Fruit fly (Drosophila melanogaster) whole organism, embryonic: ENCODE measurements around the gene CG5810.

Experiments used
- Aef1 ChIP-seq: fragments of 200-800 bp; sonication (Bioruptor generic); IDR thresholded peaks from 3 replicates; pipeline ENCODE4 v1.3.6; 2022; ENCODE audit warnings: missing biosample characterization, missing genetic modification characterization
- Atf3 ChIP-seq: fragments of 200-800 bp; sonication (Bioruptor generic); optimal IDR thresholded peaks from 3 replicates; lab custom pipeline; 2016; ENCODE audit warnings: missing biosample characterization, missing genetic modification characterization
- B-H2 ChIP-seq: fragments of 200-800 bp; sonication (Bioruptor generic); optimal IDR thresholded peaks from 2 replicates; lab custom pipeline; 2018; ENCODE audit warnings: missing biosample characterization, mild to moderate bottlenecking, missing genetic modification characterization
- Bdp1 ChIP-seq: fragments of 200-800 bp; sonication (Bioruptor generic); optimal IDR thresholded peaks from 3 replicates; lab custom pipeline; 2016; ENCODE audit warnings: missing biosample characterization, missing genetic modification characterization
- CG1024 ChIP-seq: fragments of 200-800 bp; sonication (Bioruptor generic); IDR thresholded peaks from 2 replicates; pipeline ENCODE4 v1.3.6; 2022; ENCODE audit warnings: missing biosample characterization, missing genetic modification characterization
- CG10321 ChIP-seq: fragments of 200-800 bp; sonication (Bioruptor generic); IDR thresholded peaks from 2 replicates; pipeline ENCODE4 v1.3.6; 2022; ENCODE audit warnings: missing biosample characterization, missing genetic modification characterization
- CG10366 ChIP-seq: fragments of 200-800 bp; sonication (Bioruptor generic); IDR thresholded peaks from 2 replicates; pipeline ENCODE4 v1.3.6; 2022; ENCODE audit warnings: missing biosample characterization, missing genetic modification characterization
- CG10431 ChIP-seq: fragments of 200-800 bp; sonication (Bioruptor generic); optimal IDR thresholded peaks from 3 replicates; lab custom pipeline; 2018; ENCODE audit warnings: missing biosample characterization, mild to moderate bottlenecking, missing genetic modification characterization
- CG10979 ChIP-seq: fragments of 200-800 bp; sonication (Bioruptor generic); optimal IDR thresholded peaks from 2 replicates; lab custom pipeline; 2018; ENCODE audit warnings: missing biosample characterization, mild to moderate bottlenecking, missing genetic modification characterization, moderate library complexity
- CG11093 ChIP-seq: fragments of 200-800 bp; sonication (Bioruptor generic); IDR thresholded peaks from 3 replicates; pipeline ENCODE4 v1.3.6; 2022; ENCODE audit warnings: missing biosample characterization, missing genetic modification characterization
- CG11247 ChIP-seq: fragments of 200-800 bp; sonication (Bioruptor generic); IDR thresholded peaks from 2 replicates; pipeline ENCODE4 v1.3.6; 2022; ENCODE audit warnings: missing biosample characterization, missing genetic modification characterization
- CG12155 ChIP-seq: fragments of 200-800 bp; sonication (Bioruptor generic); optimal IDR thresholded peaks from 3 replicates; lab custom pipeline; 2016; ENCODE audit warnings: missing biosample characterization, missing genetic modification characterization
- CG14050 ChIP-seq: fragments of 200-800 bp; sonication (Bioruptor generic); IDR thresholded peaks from 3 replicates; pipeline ENCODE4 v1.3.6; 2022; ENCODE audit warnings: missing biosample characterization, missing genetic modification characterization
- CG14860 ChIP-seq: fragments of 200-800 bp; sonication (Bioruptor generic); IDR thresholded peaks from 3 replicates; pipeline ENCODE4 v1.3.6; 2022; ENCODE audit warnings: missing biosample characterization, missing genetic modification characterization; ENCODE audit not compliant: partially characterized antibody
- CG15011 ChIP-seq: fragments of 200-800 bp; sonication (Bioruptor generic); optimal IDR thresholded peaks from 3 replicates; lab custom pipeline; 2018; ENCODE audit warnings: missing biosample characterization, mild to moderate bottlenecking, missing genetic modification characterization
- CG16863 ChIP-seq: fragments of 200-800 bp; sonication (Bioruptor generic); optimal IDR thresholded peaks from 3 replicates; lab custom pipeline; 2016; ENCODE audit warnings: missing biosample characterization, missing genetic modification characterization
- CG17186 ChIP-seq: fragments of 200-800 bp; sonication (Bioruptor generic); optimal IDR thresholded peaks from 3 replicates; lab custom pipeline; 2017; ENCODE audit warnings: missing biosample characterization, missing genetic modification reagents, missing genetic modification characterization
- CG30403 ChIP-seq: fragments of 200-800 bp; sonication (Bioruptor generic); optimal IDR thresholded peaks from 3 replicates; lab custom pipeline; 2016; ENCODE audit warnings: missing biosample characterization, missing genetic modification characterization
- CG42726 ChIP-seq: fragments of 200-800 bp; sonication (Bioruptor generic); IDR thresholded peaks from 2 replicates; pipeline ENCODE4 v1.3.6; 2022; ENCODE audit warnings: missing biosample characterization, missing genetic modification characterization; ENCODE audit not compliant: partially characterized antibody
- CG6854 ChIP-seq: fragments of 200-800 bp; sonication (Bioruptor generic); optimal IDR thresholded peaks from 3 replicates; lab custom pipeline; 2017; ENCODE audit warnings: missing biosample characterization, mild to moderate bottlenecking, missing genetic modification characterization
- CG7271 ChIP-seq: fragments of 200-800 bp; sonication (Bioruptor generic); optimal IDR thresholded peaks from 2 replicates; lab custom pipeline; 2018; ENCODE audit warnings: missing biosample characterization, mild to moderate bottlenecking, missing genetic modification characterization, moderate library complexity
- CG7786 ChIP-seq: fragments of 200-800 bp; sonication (Bioruptor generic); optimal IDR thresholded peaks from 2 replicates; lab custom pipeline; 2016; ENCODE audit warnings: missing biosample characterization, missing genetic modification characterization
- CG7963 ChIP-seq: fragments of 200-800 bp; sonication (Bioruptor generic); IDR thresholded peaks from 3 replicates; pipeline ENCODE4 v1.3.6; 2022; ENCODE audit warnings: missing biosample characterization, missing genetic modification characterization; ENCODE audit not compliant: partially characterized antibody
- CG8944 ChIP-seq: fragments of 200-800 bp; sonication (Bioruptor generic); optimal IDR thresholded peaks from 3 replicates; lab custom pipeline; 2016; ENCODE audit warnings: missing biosample characterization, missing genetic modification characterization
- CG9215 ChIP-seq: fragments of 200-800 bp; sonication (Bioruptor generic); IDR thresholded peaks from 2 replicates; pipeline ENCODE4 v1.3.6; 2022; ENCODE audit warnings: missing biosample characterization, missing genetic modification characterization
- Deaf1 ChIP-seq: fragments of 200-800 bp; optimal IDR thresholded peaks from 3 replicates; lab custom pipeline; 2019; ENCODE audit warnings: missing biosample characterization, mild to moderate bottlenecking, missing genetic modification characterization, moderate library complexity
- Ets65A ChIP-seq: fragments of 200-800 bp; sonication (Bioruptor generic); peaks from one replicate; lab custom pipeline; 2016; ENCODE audit warnings: missing biosample characterization, missing genetic modification characterization
- HLH4C ChIP-seq: fragments of 200-800 bp; sonication (Bioruptor generic); IDR thresholded peaks from 3 replicates; pipeline ENCODE4 v1.3.6; 2022; ENCODE audit warnings: missing biosample characterization, missing genetic modification characterization; ENCODE audit not compliant: partially characterized antibody
- HmgD ChIP-seq: fragments of 200-800 bp; sonication (Bioruptor generic); optimal IDR thresholded peaks from 3 replicates; lab custom pipeline; 2016; ENCODE audit warnings: missing biosample characterization, missing genetic modification characterization
- MBD-R2 ChIP-seq: fragments of 200-800 bp; sonication (Bioruptor generic); IDR thresholded peaks from 2 replicates; pipeline ENCODE4 v1.3.6; 2022; ENCODE audit warnings: missing biosample characterization, missing genetic modification characterization
- MTF-1 ChIP-seq: fragments of 200-800 bp; sonication (Bioruptor generic); optimal IDR thresholded peaks from 2 replicates; lab custom pipeline; 2018; ENCODE audit warnings: missing biosample characterization, mild to moderate bottlenecking, missing genetic modification characterization, borderline replicate concordance
- Mrtf ChIP-seq: fragments of 200-800 bp; sonication (Bioruptor generic); IDR thresholded peaks from 3 replicates; pipeline ENCODE4 v1.3.6; 2022; ENCODE audit warnings: missing biosample characterization, missing genetic modification characterization
- NC2α ChIP-seq: fragments of 200-800 bp; sonication (Bioruptor generic); optimal IDR thresholded peaks from 2 replicates; lab custom pipeline; 2016; ENCODE audit warnings: missing biosample characterization, missing genetic modification characterization
- NFAT ChIP-seq: fragments of 200-800 bp; sonication (Bioruptor generic); IDR thresholded peaks from 2 replicates; pipeline ENCODE4 v1.3.6; 2022; ENCODE audit warnings: missing biosample characterization, missing genetic modification characterization
- Optix ChIP-seq: fragments of 200-800 bp; sonication (Bioruptor generic); IDR thresholded peaks from 3 replicates; pipeline ENCODE4 v1.3.6; 2022; ENCODE audit warnings: missing biosample characterization, missing genetic modification characterization
- Sry-β ChIP-seq: fragments of 200-800 bp; sonication (Bioruptor generic); optimal IDR thresholded peaks from 2 replicates; lab custom pipeline; 2018; ENCODE audit warnings: missing biosample characterization, mild to moderate bottlenecking, missing genetic modification characterization, moderate library complexity
- br ChIP-seq: fragments of >200 bp; optimal IDR thresholded peaks from 2 replicates; lab custom pipeline; 2017
- eyg ChIP-seq: fragments of 200-800 bp; sonication (Bioruptor generic); optimal IDR thresholded peaks from 3 replicates; lab custom pipeline; 2016; ENCODE audit warnings: missing biosample characterization, missing genetic modification characterization
- fu2 ChIP-seq: fragments of 200-800 bp; sonication (Bioruptor generic); optimal IDR thresholded peaks from 2 replicates; lab custom pipeline; 2016; ENCODE audit warnings: missing biosample characterization, missing genetic modification characterization
- gce ChIP-seq: fragments of 200-800 bp; sonication (Bioruptor generic); IDR thresholded peaks from 3 replicates; pipeline ENCODE4 v1.3.6; 2022; ENCODE audit warnings: missing biosample characterization, missing genetic modification characterization
- nmo ChIP-seq: fragments of 200-800 bp; sonication (Bioruptor generic); optimal IDR thresholded peaks from 2 replicates; lab custom pipeline; 2018; ENCODE audit warnings: missing biosample characterization, mild to moderate bottlenecking, missing genetic modification characterization, moderate library complexity
- otp ChIP-seq: fragments of 200-800 bp; sonication (Bioruptor generic); IDR thresholded peaks from 3 replicates; pipeline ENCODE4, ENCODE4 v1.3.6; 2022; ENCODE audit warnings: missing biosample characterization, missing genetic modification characterization
- phol ChIP-seq: fragments of 200-800 bp; sonication (Bioruptor generic); optimal IDR thresholded peaks from 3 replicates; lab custom pipeline; 2018; ENCODE audit warnings: missing biosample characterization, mild to moderate bottlenecking, missing genetic modification characterization, moderate library complexity
- pros ChIP-seq: fragments of 200-800 bp; sonication (Bioruptor generic); optimal IDR thresholded peaks from 3 replicates; lab custom pipeline; 2019; ENCODE audit warnings: missing biosample characterization, mild to moderate bottlenecking, missing genetic modification characterization, moderate library complexity
- pum ChIP-seq: fragments of 200-800 bp; sonication (Bioruptor generic); optimal IDR thresholded peaks from 2 replicates; lab custom pipeline; 2016; ENCODE audit warnings: missing biosample characterization, missing genetic modification characterization
- rib ChIP-seq: fragments of 200-800 bp; sonication (Bioruptor generic); IDR thresholded peaks from 2 replicates; pipeline ENCODE4 v1.3.6; 2022; ENCODE audit warnings: missing biosample characterization, missing genetic modification characterization
- sna ChIP-seq: fragments of 200-800 bp; sonication (Bioruptor generic); IDR thresholded peaks from 2 replicates; pipeline ENCODE4 v1.3.6; 2022; ENCODE audit warnings: missing biosample characterization, missing genetic modification characterization; ENCODE audit not compliant: partially characterized antibody
- sug ChIP-seq: fragments of 200-800 bp; optimal IDR thresholded peaks from 2 replicates; lab custom pipeline; 2019; ENCODE audit warnings: missing biosample characterization, mild to moderate bottlenecking, missing genetic modification characterization, moderate library complexity
- tll ChIP-seq, 2 experiments: fragments of 200-800 bp in 1 of 2; fragments of >200 bp in 1 of 2; sonication (Bioruptor generic) in 1 of 2; optimal IDR thresholded peaks; 2 replicates each; lab custom pipeline; 2017 to 2019; ENCODE audit warnings: missing biosample characterization in 2 of 2, missing genetic modification characterization in 2 of 2, mild to moderate bottlenecking in 1 of 2, moderate library complexity in 1 of 2
- vnd ChIP-seq: fragments of 200-800 bp; sonication (Bioruptor generic); IDR thresholded peaks from 3 replicates; pipeline ENCODE4 v1.3.6; 2022; ENCODE audit warnings: missing biosample characterization, missing genetic modification characterization; ENCODE audit not compliant: partially characterized antibody
- wek ChIP-seq: fragments of 200-800 bp; sonication (Bioruptor generic); optimal IDR thresholded peaks from 3 replicates; lab custom pipeline; 2018; ENCODE audit warnings: missing biosample characterization, mild to moderate bottlenecking, missing genetic modification characterization, moderate library complexity

The CG5810 gene

DNA sequence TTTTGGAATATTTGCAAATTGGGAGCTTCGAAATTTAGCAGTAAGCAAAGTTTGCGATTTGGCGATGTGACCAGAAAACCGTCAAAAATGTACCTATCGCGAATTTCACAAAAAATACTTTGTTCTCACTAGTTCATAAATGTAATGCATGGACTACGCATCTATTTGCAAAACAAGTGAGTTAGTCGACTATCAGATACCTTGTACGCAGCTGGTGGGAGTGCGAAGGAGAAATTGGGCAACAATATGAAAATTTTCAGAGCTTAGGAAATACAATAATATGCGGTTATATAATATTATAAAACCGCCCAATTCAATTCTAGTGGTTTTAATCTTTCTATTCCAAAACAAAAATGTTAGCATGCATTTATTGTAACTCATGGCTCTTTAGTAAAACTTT is 44.8 kb upstream of the CG5810 start, which contains the start of gene Bdbt (continued):
- TF ChIP-seq CG17186 (GFP tag; lab: Kevin White, UChicago) (peak; percentile 16), Atf3 (GFP tag; lab: Kevin White, UChicago) (no peak), Ets65A (peak; percentile 32), CG11093 (no peak), CG42726 (0 out of 2 replicates have a peak, but pooled peaks have one; percentile 24), CG14860 (GFP tag; lab: Robert Waterston, UW) (peak; percentile 91), NC2α (no peak), wek (GFP tag; lab: Kevin White, UChicago) (no peak), pum (GFP tag; lab: Kevin White, UChicago) (peak; percentile 4), sna (peak; percentile 67), tll (GFP tag; optimal IDR thresholded peaks at IDR 0.05; lab: Kevin White, UChicago) (no peak), Deaf1 (tag; lab: Kevin White, UChicago) (no peak), Aef1 (GFP tag; lab: Robert Waterston, UW) (peak; percentile 40; the same call in 2 of the 3 replicates), CG1024 (no peak), CG10431 (no peak), CG15011 (GFP tag; lab: Kevin White, UChicago) (no peak), eyg (GFP tag; lab: Kevin White, UChicago) (no peak), rib (GFP tag; lab: Robert Waterston, UW) (peak; percentile 42; the same call in 1 of the 2 replicates), CG11247 (no peak), MBD-R2 (GFP tag; lab: Robert Waterston, UW) (peak; percentile 82), CG7963 (GFP tag; lab: Robert Waterston, UW) (peak; percentile 96), CG10321 (GFP tag; lab: Robert Waterston, UW) (no peak), br (no peak), fu2 (GFP tag; lab: Kevin White, UChicago) (peak; percentile 40), CG10366 (GFP tag; lab: Robert Waterston, UW) (no peak; the same call in 1 of the 2 replicates), CG7271 (no peak), gce (no peak), CG8944 (peak; percentile 6), CG16863 (GFP tag; lab: Kevin White, UChicago) (no peak), nmo (GFP tag; lab: Kevin White, UChicago) (peak; percentile 45), B-H2 (GFP tag; lab: Kevin White, UChicago) (no peak), MTF-1 (GFP tag; lab: Kevin White, UChicago) (no peak), Bdp1 (no peak), HmgD (no peak), CG6854 (GFP tag; lab: Kevin White, UChicago) (no peak), pros (GFP tag; lab: Kevin White, UChicago) (no peak), Optix (GFP tag; lab: Robert Waterston, UW) (no peak), CG12155 (peak; percentile 21), otp (GFP tag; lab: Robert Waterston, UW) (peak; percentile 29; the same call in 1 of the 3 replicates), CG14050 (GFP tag; lab: Robert Waterston, UW) (no peak), HLH4C (peak; percentile 98), CG9215 (no peak), Sry-β (GFP tag; lab: Kevin White, UChicago) (no peak), CG10979 (tag; lab: Kevin White, UChicago) (no peak), Mrtf (GFP tag; lab: Robert Waterston, UW) (no peak), vnd (GFP tag; lab: Robert Waterston, UW) (peak; percentile 84), CG30403 (GFP tag; lab: Kevin White, UChicago) (peak; percentile 39), phol (tag; lab: Kevin White, UChicago) (peak; percentile 35), NFAT (GFP tag; lab: Robert Waterston, UW) (peak; percentile 60), sug (tag; lab: Kevin White, UChicago) (peak; percentile 27), CG7786 (GFP tag; lab: Kevin White, UChicago) (no peak)
